Worm (Caenorhabditis elegans): Measurements from ENCODE around the gene W02F12.2.

W02F12.2 gene

ce11 chrV:6673967-6674366, 23.5 kb downstream of the W02F12.2 start, which contains the start of gene cest-31:
TSS of gene cest-31 (plus strand) at chrV:6674267.
- TF ChIP-seq nhr-25 (tag; optimal IDR thresholded peaks at IDR 0.05; ENCODE audit: borderline replicate concordance, insufficient read depth) (no peak), daf-16 (GFP tag; optimal IDR thresholded peaks at IDR 0.05) (no peak), daf-16 (tag; optimal IDR thresholded peaks at IDR 0.05) (peak; percentile 24)

- no peak for TF ChIP-seq egl-27 (tag; optimal IDR thresholded peaks at IDR 0.05)
- no peak for TF ChIP-seq nhr-237 (tag; optimal IDR thresholded peaks at IDR 0.05)
- TF ChIP-seq duxl-1 (tag; optimal IDR thresholded peaks at IDR 0.05; ENCODE audit: poor library complexity): no peak
- no peak for TF ChIP-seq dve-1 (tag; optimal IDR thresholded peaks at IDR 0.05; ENCODE audit: insufficient read depth)
- TF ChIP-seq nhr-102 (tag; optimal IDR thresholded peaks at IDR 0.05): no peak
- no peak for TF ChIP-seq T26A8.4 (GFP tag; IDR thresholded peaks at IDR 0.05)
- no peak for TF ChIP-seq mxl-2 (GFP tag; conservative IDR thresholded peaks at IDR 0.05)
- no peak for TF ChIP-seq mdt-29 (GFP tag; IDR thresholded peaks at IDR 0.05)
- no peak for TF ChIP-seq ceh-44 (GFP tag; IDR thresholded peaks at IDR 0.05)
- no peak for TF ChIP-seq Y75B8A.6 (GFP tag; IDR thresholded peaks at IDR 0.05)
- TF ChIP-seq ceh-32 (tag; optimal IDR thresholded peaks at IDR 0.05; ENCODE audit: poor library complexity): no peak
- TF ChIP-seq lin-29 (GFP tag; IDR thresholded peaks at IDR 0.05): no peak
- no peak for TF ChIP-seq aly-2 (tag; optimal IDR thresholded peaks at IDR 0.05)
- no peak for TF ChIP-seq zip-2 (tag; optimal IDR thresholded peaks at IDR 0.05)
- no peak for TF ChIP-seq mep-1 (tag; optimal IDR thresholded peaks at IDR 0.05)
- TF ChIP-seq unc-62 (GFP tag; optimal IDR thresholded peaks at IDR 0.05 in 1 of 2): no peak
- TF ChIP-seq unc-62 (tag; optimal IDR thresholded peaks at IDR 0.05): no peak
- no peak for TF ChIP-seq lir-3 (tag; optimal IDR thresholded peaks at IDR 0.05)
- TF ChIP-seq R02D3.7 (tag; optimal IDR thresholded peaks at IDR 0.05): no peak
- no peak for TF ChIP-seq Y48G9A.11 (GFP tag; IDR thresholded peaks at IDR 0.05)
Measured at ce11 chrV:6669520-6669919, 27.9 kb downstream of the W02F12.2 start, which contains the start of gene cest-28. TSS of gene cest-28 (plus strand) at chrV:6669820.

ce11 chrV:6668741-6669140, 28.7 kb downstream of the W02F12.2 start, which contains the start of gene str-180:
TSS of gene str-180 (minus strand) at chrV:6668841.
- TF ChIP-seq ctbp-1 (GFP tag; IDR thresholded peaks at IDR 0.05) (no peak), F44E2.7 (GFP tag; IDR thresholded peaks at IDR 0.05) (no peak), nhr-237 (tag; optimal IDR thresholded peaks at IDR 0.05) (no peak), lin-13 (GFP tag; optimal IDR thresholded peaks at IDR 0.05) (no peak)

- TF ChIP-seq F37D6.2 (tag; optimal IDR thresholded peaks at IDR 0.05) (no peak), ceh-32 (tag; optimal IDR thresholded peaks at IDR 0.05; ENCODE audit: poor library complexity) (no peak), egl-27 (tag; optimal IDR thresholded peaks at IDR 0.05) (no peak), lin-1 (GFP tag; IDR thresholded peaks at IDR 0.05) (no peak), nhr-28 (tag; optimal IDR thresholded peaks at IDR 0.05) (peak; percentile 18), F49E8.2 (tag; optimal IDR thresholded peaks at IDR 0.05; ENCODE audit: borderline replicate concordance) (no peak), lin-15B (tag; optimal IDR thresholded peaks at IDR 0.05) (no peak), snpc-1.2 (GFP tag; IDR thresholded peaks at IDR 0.05) (no peak), ceh-44 (GFP tag; IDR thresholded peaks at IDR 0.05) (no peak), daf-19 (GFP tag; conservative IDR thresholded peaks at IDR 0.05) (no peak), hif-1 (tag; optimal IDR thresholded peaks at IDR 0.05) (peak in 1 of 2 experiments; percentile 84), ama-1 (optimal IDR thresholded peaks at IDR 0.05) (no peak), lsy-2 (tag; optimal IDR thresholded peaks at IDR 0.05) (no peak), mdt-29 (GFP tag; IDR thresholded peaks at IDR 0.05) (no peak), F10B5.3 (tag; optimal IDR thresholded peaks at IDR 0.05) (no peak), dmd-6 (GFP tag; IDR thresholded peaks at IDR 0.05) (peak; percentile 73), sdz-12 (GFP tag; optimal IDR thresholded peaks at IDR 0.05) (no peak), ztf-11 (tag; optimal IDR thresholded peaks at IDR 0.05) (no peak), arid-1 (GFP tag; conservative IDR thresholded peaks at IDR 0.05) (no peak), ceh-82 (tag; optimal IDR thresholded peaks at IDR 0.05) (no peak), Y48G9A.11 (GFP tag; IDR thresholded peaks at IDR 0.05) (no peak), nhr-77 (tag; optimal IDR thresholded peaks at IDR 0.05) (no peak), skn-1 (tag; optimal IDR thresholded peaks at IDR 0.05) (no peak), daf-16 (GFP tag; optimal IDR thresholded peaks at IDR 0.05) (no peak), daf-16 (tag; optimal IDR thresholded peaks at IDR 0.05) (peak; percentile 74), hlh-30 (tag; optimal IDR thresholded peaks at IDR 0.05; ENCODE audit: insufficient read depth) (no peak), fos-1 (tag; optimal IDR thresholded peaks at IDR 0.05) (no peak), dve-1 (tag; optimal IDR thresholded peaks at IDR 0.05; ENCODE audit: insufficient read depth) (peak; percentile 32)
Measured at ce11 chrV:6666557-6666956, 30.9 kb downstream of the W02F12.2 start.

Measured in whole organism, L4 larva.